Worm (Caenorhabditis elegans): ENCODE measurements around the gene srd-1.

The srd-1 gene

ce11 chrII:10168905-10169782, 13.4 kb downstream of the srd-1 start, which contains the start of gene daf-19 (continued):
- TF ChIP-seq hlh-26 (GFP tag; conservative IDR thresholded peaks at IDR 0.05) (no peak), him-1 (tag; optimal IDR thresholded peaks at IDR 0.05) (no peak), F49E8.2 (tag; optimal IDR thresholded peaks at IDR 0.05; ENCODE audit: insufficient read depth) (no peak), snpc-4 (GFP tag; optimal IDR thresholded peaks at IDR 0.05) (no peak), snpc-4 (tag; optimal IDR thresholded peaks at IDR 0.05) (peak in 1 of 4 experiments; percentile 17), sdz-38 (tag; optimal IDR thresholded peaks at IDR 0.05) (no peak), ceh-27 (GFP tag; optimal IDR thresholded peaks at IDR 0.05) (peak; percentile 59), let-607 (tag; optimal IDR thresholded peaks at IDR 0.05) (peak in 1 of 2 experiments; percentile 4), ama-1 (optimal IDR thresholded peaks at IDR 0.05) (no peak), ama-1 (GFP tag; optimal IDR thresholded peaks at IDR 0.05) (no peak), lir-1 (GFP tag; conservative IDR thresholded peaks at IDR 0.05) (no peak; the same call in 1 of the 2 replicates), Y56A3A.18 (GFP tag; IDR thresholded peaks at IDR 0.05) (no peak), F39B2.1 (GFP tag; IDR thresholded peaks at IDR 0.05) (no peak), ZK185.1 (tag; optimal IDR thresholded peaks at IDR 0.05; ENCODE audit: poor library complexity, severe bottlenecking) (no peak), mes-4 (tag; optimal IDR thresholded peaks at IDR 0.05) (no peak), madf-10 (tag; optimal IDR thresholded peaks at IDR 0.05) (peak; percentile 4), F10E7.11 (tag; optimal IDR thresholded peaks at IDR 0.05) (no peak), F23B12.7 (tag; optimal IDR thresholded peaks at IDR 0.05; ENCODE audit: insufficient read depth) (no peak), egrh-3 (GFP tag; IDR thresholded peaks at IDR 0.05) (peak; percentile 45), bed-1 (GFP tag; IDR thresholded peaks at IDR 0.05) (no peak), nhr-80 (tag; optimal IDR thresholded peaks at IDR 0.05) (peak; percentile 35), F57C9.4 (tag; optimal IDR thresholded peaks at IDR 0.05) (no peak), nfya-1 (tag; optimal IDR thresholded peaks at IDR 0.05; ENCODE audit: borderline replicate concordance, insufficient read depth) (no peak), T26A5.8 (tag; optimal IDR thresholded peaks at IDR 0.05) (no peak), tbp1 (GFP tag; optimal IDR thresholded peaks at IDR 0.05) (peak; percentile 24), ztf-22 (GFP tag; optimal IDR thresholded peaks at IDR 0.05) (no peak), sptf-2 (GFP tag; optimal IDR thresholded peaks at IDR 0.05) (no peak), B0019.2 (GFP tag; conservative IDR thresholded peaks at IDR 0.05) (no peak), zim-3 (tag; optimal IDR thresholded peaks at IDR 0.05) (no peak), B0336.3 (GFP tag; IDR thresholded peaks at IDR 0.05) (0 out of 2 replicates have a peak, but pooled peaks have one; percentile 21), rpc-1 (optimal IDR thresholded peaks at IDR 0.05) (no peak), rpc-1 (tag; optimal IDR thresholded peaks at IDR 0.05) (no peak), K11D2.4 (GFP tag; IDR thresholded peaks at IDR 0.05) (0 out of 2 replicates have a peak, but pooled peaks have one; percentile 31), F37B4.10 (GFP tag; IDR thresholded peaks at IDR 0.05) (no peak), egl-44 (GFP tag; IDR thresholded peaks at IDR 0.05) (no peak), somi-1 (GFP tag; optimal IDR thresholded peaks at IDR 0.05) (no peak), hmg-1.2 (GFP tag; IDR thresholded peaks at IDR 0.05) (peak; percentile 64; the same call in 1 of the 2 replicates), pha-4 (tag; optimal IDR thresholded peaks at IDR 0.05) (no peak), madf-3 (GFP tag; IDR thresholded peaks at IDR 0.05) (no peak), ceh-100 (GFP tag; IDR thresholded peaks at IDR 0.05) (no peak; the same call in 1 of the 2 replicates), ekl-4 (GFP tag; IDR thresholded peaks at IDR 0.05) (0 out of 2 replicates have a peak, but pooled peaks have one; percentile 33), ztf-18 (tag; optimal IDR thresholded peaks at IDR 0.05) (peak; percentile 12), lin-40 (tag; optimal IDR thresholded peaks at IDR 0.05) (peak; percentile 23), dpl-1 (GFP tag; optimal IDR thresholded peaks at IDR 0.05) (no peak), cebp-1 (GFP tag; IDR thresholded peaks at IDR 0.05) (no peak), cebp-1 (tag; optimal IDR thresholded peaks at IDR 0.05) (peak; percentile 64), chd-7 (tag; optimal IDR thresholded peaks at IDR 0.05) (peak; percentile 40), F33H1.4 (GFP tag; IDR thresholded peaks at IDR 0.05) (no peak)

Measured in whole organism, young adult.